Fruit fly (Drosophila melanogaster): ENCODE measurements around the gene alrm.

DNA sequence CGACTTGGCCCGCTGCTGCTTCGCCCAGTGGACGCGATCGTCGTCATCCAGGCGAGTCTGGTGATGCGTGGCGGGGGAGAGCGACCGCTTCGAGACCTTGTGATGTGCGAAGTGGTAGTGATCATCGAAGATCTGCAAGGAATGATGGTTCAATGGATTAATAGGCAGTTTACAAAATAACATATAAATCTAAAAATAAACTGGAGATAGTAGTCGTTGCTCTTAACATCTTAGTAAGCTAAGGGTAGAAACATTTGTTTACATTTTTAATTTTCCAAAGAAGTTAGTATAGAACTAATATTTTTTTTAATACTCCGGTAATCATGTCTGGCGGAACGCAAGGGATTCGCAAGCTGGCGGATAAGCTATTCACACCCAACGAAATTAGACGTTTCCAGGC is 24.6 kb downstream of the alrm start, which contains the start of gene ND-49L:
- TF ChIP-seq pan (optimal IDR thresholded peaks at IDR 0.05), result no peak
- no peak for TF ChIP-seq br (GFP tag; optimal IDR thresholded peaks at IDR 0.05)
- no peak for TF ChIP-seq Abd-B (GFP tag; optimal IDR thresholded peaks at IDR 0.05)
- no peak for TF ChIP-seq fru (GFP tag; optimal IDR thresholded peaks at IDR 0.05)
